Worm (Caenorhabditis elegans) whole organism, L2 larva: ENCODE data around the gene ZK177.9.

Experiments
- aly-2 ChIP-seq: fragments of 150-350 bp; optimal IDR thresholded peaks from 2 replicates; lab custom pipeline; 2014; ENCODE audit warnings: missing biosample characterization, missing genetic modification characterization
- ama-1 ChIP-seq: fragments of 150-350 bp; optimal IDR thresholded peaks from 2 replicates; lab custom pipeline; 2018; ENCODE audit warnings: inconsistent platforms
- ceh-82 ChIP-seq: fragments of 150-350 bp; optimal IDR thresholded peaks from 2 replicates; lab custom pipeline; 2014; ENCODE audit warnings: missing biosample characterization, missing genetic modification characterization
- elt-3 ChIP-seq: sonication (generic microtip); optimal IDR thresholded peaks from 2 replicates; lab custom pipeline; 2017; ENCODE audit warnings: missing biosample characterization, missing genetic modification characterization
- fos-1 ChIP-seq: fragments of 150-350 bp; optimal IDR thresholded peaks from 2 replicates; lab custom pipeline; 2014; ENCODE audit warnings: missing biosample characterization, missing genetic modification characterization
- lin-13 ChIP-seq: fragments of 150-350 bp; optimal IDR thresholded peaks from 2 replicates; lab custom pipeline; 2014; ENCODE audit warnings: missing biosample characterization, missing genetic modification reagents, missing genetic modification characterization
- lin-39 ChIP-seq: fragments of 150-350 bp; optimal IDR thresholded peaks from 2 replicates; lab custom pipeline; 2014; ENCODE audit warnings: missing biosample characterization, missing genetic modification reagents, missing genetic modification characterization
- mab-5 ChIP-seq: fragments of 150-350 bp; optimal IDR thresholded peaks from 2 replicates; lab custom pipeline; 2014; ENCODE audit warnings: missing biosample characterization, missing genetic modification characterization
- mdl-1 ChIP-seq, 2 experiments: fragments of 150-350 bp in 1 of 2; sonication (generic microtip) in 1 of 2; optimal IDR thresholded peaks; 2 replicates each; lab custom pipeline; 2017; ENCODE audit warnings: missing biosample characterization in 2 of 2, missing genetic modification characterization in 2 of 2
- nhr-6 ChIP-seq: fragments of 150-350 bp; optimal IDR thresholded peaks from 2 replicates; lab custom pipeline; 2014; ENCODE audit warnings: missing biosample characterization, missing genetic modification characterization
- skn-1 ChIP-seq: sonication (generic microtip); optimal IDR thresholded peaks from 2 replicates; lab custom pipeline; 2017; ENCODE audit warnings: missing biosample characterization, missing genetic modification characterization
- snpc-4 ChIP-seq: fragments of 150-350 bp; optimal IDR thresholded peaks from 2 replicates; lab custom pipeline; 2014; ENCODE audit warnings: missing biosample characterization, missing genetic modification characterization
- ztf-11 ChIP-seq: sonication (generic microtip); optimal IDR thresholded peaks from 2 replicates; lab custom pipeline; 2017; ENCODE audit warnings: missing biosample characterization, missing genetic modification characterization

- TF ChIP-seq ztf-11 (no peak), mdl-1 (tag; optimal IDR thresholded peaks at IDR 0.05; lab: Kevin White, UChicago) (no peak), lin-13 (GFP tag; lab: Kevin White, UChicago) (no peak), ama-1 (lab: Kevin White, UChicago) (no peak), aly-2 (no peak), elt-3 (no peak), snpc-4 (tag; lab: Kevin White, UChicago) (no peak), ceh-82 (tag; lab: Kevin White, UChicago) (no peak), nhr-6 (tag; lab: Kevin White, UChicago) (no peak), fos-1 (tag; lab: Kevin White, UChicago) (peak; percentile 64), lin-39 (no peak), skn-1 (tag; lab: Kevin White, UChicago) (no peak), mab-5 (tag; lab: Kevin White, UChicago) (no peak)
Observed at ce11 chrII:5553531-5553930, 36.0 kb upstream of the ZK177.9 start.
